Worm (Caenorhabditis elegans) whole organism, L2 larva: ENCODE data around the gene T05E12.6.

ENCODE experiments used
- ZK546.5 ChIP-seq: sonication (generic microtip); optimal IDR thresholded peaks from 2 replicates; lab custom pipeline; 2017; ENCODE audit warnings: missing biosample characterization, missing genetic modification characterization
- alr-1 ChIP-seq: fragments of 150-350 bp; optimal IDR thresholded peaks from 2 replicates; lab custom pipeline; 2014; ENCODE audit warnings: missing biosample characterization, missing genetic modification characterization
- aly-2 ChIP-seq: fragments of 150-350 bp; optimal IDR thresholded peaks from 2 replicates; lab custom pipeline; 2014; ENCODE audit warnings: missing biosample characterization, missing genetic modification characterization
- ama-1 ChIP-seq: fragments of 150-350 bp; optimal IDR thresholded peaks from 2 replicates; lab custom pipeline; 2018; ENCODE audit warnings: inconsistent platforms
- ceh-82 ChIP-seq: fragments of 150-350 bp; optimal IDR thresholded peaks from 2 replicates; lab custom pipeline; 2014; ENCODE audit warnings: missing biosample characterization, missing genetic modification characterization
- crh-2 ChIP-seq: sonication (generic microtip); optimal IDR thresholded peaks from 2 replicates; lab custom pipeline; 2017; ENCODE audit warnings: missing biosample characterization, missing genetic modification characterization
- egl-27 ChIP-seq: sonication (generic microtip); optimal IDR thresholded peaks from 3 replicates; lab custom pipeline; 2017; ENCODE audit warnings: missing biosample characterization, missing genetic modification reagents, missing genetic modification characterization
- elt-3 ChIP-seq: sonication (generic microtip); optimal IDR thresholded peaks from 2 replicates; lab custom pipeline; 2017; ENCODE audit warnings: missing biosample characterization, missing genetic modification characterization
- lin-13 ChIP-seq: fragments of 150-350 bp; optimal IDR thresholded peaks from 2 replicates; lab custom pipeline; 2014; ENCODE audit warnings: missing biosample characterization, missing genetic modification reagents, missing genetic modification characterization
- mdl-1 ChIP-seq, 2 experiments: fragments of 150-350 bp in 1 of 2; sonication (generic microtip) in 1 of 2; optimal IDR thresholded peaks; 2 replicates each; lab custom pipeline; 2017; ENCODE audit warnings: missing biosample characterization in 2 of 2, missing genetic modification characterization in 2 of 2
- nhr-12 ChIP-seq: fragments of 150-350 bp; optimal IDR thresholded peaks from 2 replicates; lab custom pipeline; 2014; ENCODE audit warnings: missing biosample characterization, missing genetic modification characterization
- nhr-6 ChIP-seq: fragments of 150-350 bp; optimal IDR thresholded peaks from 2 replicates; lab custom pipeline; 2014; ENCODE audit warnings: missing biosample characterization, missing genetic modification characterization
- unc-55 ChIP-seq: fragments of 150-350 bp; sonication (generic microtip); optimal IDR thresholded peaks from 3 replicates; lab custom pipeline; 2014; ENCODE audit warnings: missing biosample characterization, missing genetic modification reagents, missing genetic modification characterization
- zag-1 ChIP-seq: fragments of 150-350 bp; optimal IDR thresholded peaks from 2 replicates; lab custom pipeline; 2014; ENCODE audit warnings: missing biosample characterization, missing genetic modification characterization

DNA sequence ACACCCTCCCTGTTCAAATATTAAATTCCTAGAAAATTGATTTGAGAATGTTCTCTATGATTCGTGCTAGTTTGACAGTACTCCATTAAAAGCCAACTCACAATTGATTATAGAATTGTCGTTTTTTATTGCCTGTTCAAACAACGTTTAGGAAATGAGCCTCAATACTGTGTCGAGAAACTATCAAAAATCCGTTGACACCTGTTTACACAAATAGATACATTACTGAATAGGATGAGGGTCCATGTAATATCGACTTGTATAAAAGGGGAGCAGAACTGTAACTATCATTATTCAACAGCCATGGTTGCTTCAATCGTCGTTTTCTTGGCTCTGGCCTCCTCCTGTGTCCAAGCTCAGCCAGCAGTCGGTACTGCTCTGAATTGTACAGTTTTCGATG, 11.6 kb upstream of the T05E12.6 start, which contains the start of gene ZK218.5:
- TF ChIP-seq ceh-82 (no peak), crh-2 (tag; lab: Kevin White, UChicago) (no peak), ama-1 (lab: Kevin White, UChicago) (no peak), nhr-6 (tag; lab: Kevin White, UChicago) (no peak), elt-3 (tag; lab: Kevin White, UChicago) (no peak), alr-1 (no peak), egl-27 (tag; lab: Kevin White, UChicago) (no peak), zag-1 (tag; lab: Kevin White, UChicago) (no peak), aly-2 (no peak), nhr-12 (tag; lab: Kevin White, UChicago) (no peak), unc-55 (no peak), mdl-1 (tag; optimal IDR thresholded peaks at IDR 0.05; lab: Kevin White, UChicago) (no peak), ZK546.5 (tag; lab: Kevin White, UChicago) (no peak), lin-13 (no peak)
